Worm (Caenorhabditis elegans) whole organism, young adult: ENCODE results near the gene ZK1248.11.

ENCODE experiments used
- B0035.1 ChIP-seq: sonication (generic microtip); optimal IDR thresholded peaks from 2 replicates; lab custom pipeline; 2016; ENCODE audit warnings: missing genetic modification characterization, mild to moderate bottlenecking, missing compliant biosample characterization, missing genotype, missing genetic modification reagents
- B0336.3 ChIP-seq: fragments of 200-800 bp; sonication (Bioruptor generic); IDR thresholded peaks from 2 replicates; pipeline ENCODE4 v1.3.6; 2022; ENCODE audit warnings: missing genetic modification characterization, missing compliant biosample characterization
- C17E4.6 ChIP-seq: fragments of 200-800 bp; sonication (Bioruptor generic); IDR thresholded peaks from 2 replicates; pipeline ENCODE4 v1.3.6; 2022; ENCODE audit warnings: missing genetic modification reagents, missing genetic modification characterization, missing compliant biosample characterization
- F33H1.4 ChIP-seq: fragments of 200-800 bp; sonication (Bioruptor generic); IDR thresholded peaks from 2 replicates; pipeline ENCODE4 v1.3.6; 2022; ENCODE audit warnings: missing genetic modification reagents, missing genetic modification characterization, missing compliant biosample characterization
- F55B11.4 ChIP-seq: sonication (generic microtip); optimal IDR thresholded peaks from 2 replicates; lab custom pipeline; 2016; ENCODE audit warnings: missing compliant biosample characterization, missing genetic modification characterization, borderline replicate concordance; ENCODE audit not compliant: insufficient read depth
- F57A8.1 ChIP-seq: fragments of 200-800 bp; sonication (Bioruptor generic); optimal IDR thresholded peaks from 2 replicates; lab custom pipeline; 2018; ENCODE audit warnings: mild to moderate bottlenecking, missing genetic modification characterization, moderate library complexity, missing compliant biosample characterization
- K11D2.4 ChIP-seq: fragments of 200-800 bp; sonication (Bioruptor generic); IDR thresholded peaks from 2 replicates; pipeline ENCODE4 v1.3.6; 2022; ENCODE audit warnings: missing genetic modification reagents, missing genetic modification characterization, missing compliant biosample characterization
- T26A5.8 ChIP-seq: sonication (generic microtip); optimal IDR thresholded peaks from 2 replicates; lab custom pipeline; 2016; ENCODE audit warnings: missing genetic modification characterization, missing compliant biosample characterization
- Y95B8A.8 ChIP-seq: fragments of 200-800 bp; sonication (Bioruptor generic); IDR thresholded peaks from 2 replicates; pipeline ENCODE4 v1.3.6; 2022; ENCODE audit warnings: missing genetic modification reagents, missing genetic modification characterization, missing compliant biosample characterization
- ZK185.1 ChIP-seq: sonication (generic microtip); optimal IDR thresholded peaks from 2 replicates; lab custom pipeline; 2016; ENCODE audit warnings: mild to moderate bottlenecking, missing genetic modification characterization, missing compliant biosample characterization; ENCODE audit not compliant: poor library complexity, severe bottlenecking
- atf-7 ChIP-seq: sonication (generic microtip); optimal IDR thresholded peaks from 2 replicates; lab custom pipeline; 2017; ENCODE audit warnings: mild to moderate bottlenecking, missing genetic modification characterization, missing compliant biosample characterization
- attf-6 ChIP-seq: fragments of 200-800 bp; sonication (Bioruptor generic); IDR thresholded peaks from 2 replicates; pipeline ENCODE4 v1.3.6; 2022; ENCODE audit warnings: missing genetic modification reagents, missing genetic modification characterization, missing compliant biosample characterization
- ceh-58 ChIP-seq: fragments of 200-800 bp; sonication (Bioruptor generic); IDR thresholded peaks from 2 replicates; pipeline ENCODE4 v1.3.6; 2022; ENCODE audit warnings: missing genetic modification characterization, missing compliant biosample characterization
- egl-44 ChIP-seq: fragments of 200-800 bp; sonication (Bioruptor generic); IDR thresholded peaks from 2 replicates; pipeline ENCODE4 v1.3.6; 2022; ENCODE audit warnings: missing genetic modification reagents, missing genetic modification characterization, missing compliant biosample characterization
- egrh-3 ChIP-seq: fragments of 200-800 bp; sonication (Bioruptor generic); IDR thresholded peaks from 2 replicates; pipeline ENCODE4 v1.3.6; 2022; ENCODE audit warnings: missing genetic modification reagents, missing genetic modification characterization, missing compliant biosample characterization
- fkh-3 ChIP-seq: sonication (generic microtip); optimal IDR thresholded peaks from 2 replicates; lab custom pipeline; 2016; ENCODE audit warnings: mild to moderate bottlenecking, missing genetic modification characterization, missing compliant biosample characterization
- hsf-1 ChIP-seq: fragments of 200-800 bp; sonication (Bioruptor generic); IDR thresholded peaks from 2 replicates; pipeline ENCODE4 v1.3.6; 2022; ENCODE audit warnings: missing genetic modification reagents, missing genetic modification characterization, missing compliant biosample characterization
- lag-1 ChIP-seq: fragments of 200-800 bp; sonication (Bioruptor generic); IDR thresholded peaks from 2 replicates; pipeline ENCODE4 v1.3.6; 2022; ENCODE audit warnings: missing genetic modification reagents, missing genetic modification characterization, missing compliant biosample characterization
- lin-54 ChIP-seq: fragments of 200-800 bp; sonication (Bioruptor generic); optimal IDR thresholded peaks from 2 replicates; lab custom pipeline; 2018; ENCODE audit warnings: mild to moderate bottlenecking, missing genetic modification characterization, missing compliant biosample characterization
- lsl-1 ChIP-seq: fragments of 200-800 bp; sonication (Bioruptor generic); optimal IDR thresholded peaks from 2 replicates; lab custom pipeline; 2018; ENCODE audit warnings: mild to moderate bottlenecking, missing genetic modification characterization, moderate library complexity, missing compliant biosample characterization
- mcd-1 ChIP-seq: fragments of 200-800 bp; sonication (Bioruptor generic); IDR thresholded peaks from 2 replicates; pipeline ENCODE4 v1.3.6; 2022; ENCODE audit warnings: missing genetic modification reagents, missing genetic modification characterization, missing compliant biosample characterization
- nhr-120 ChIP-seq: fragments of 200-800 bp; sonication (Bioruptor generic); IDR thresholded peaks from 2 replicates; pipeline ENCODE4 v1.3.6; 2022; ENCODE audit warnings: missing genetic modification characterization, missing compliant biosample characterization
- nhr-80 ChIP-seq: sonication (generic microtip); optimal IDR thresholded peaks from 2 replicates; lab custom pipeline; 2016; ENCODE audit warnings: missing genetic modification characterization, missing compliant biosample characterization
- rcor-1 ChIP-seq: fragments of 200-800 bp; sonication (Bioruptor generic); IDR thresholded peaks from 2 replicates; pipeline ENCODE4 v1.3.6; 2022; ENCODE audit warnings: missing genetic modification reagents, missing genetic modification characterization, missing compliant biosample characterization
- repo-1 ChIP-seq: sonication (generic microtip); optimal IDR thresholded peaks from 2 replicates; lab custom pipeline; 2017; ENCODE audit warnings: mild to moderate bottlenecking, missing genetic modification characterization, missing compliant biosample characterization
- sdz-38 ChIP-seq: sonication (generic microtip); optimal IDR thresholded peaks from 2 replicates; lab custom pipeline; 2016; ENCODE audit warnings: missing genotype, missing genetic modification characterization, missing compliant biosample characterization
- snpc-1.1 ChIP-seq: sonication (generic microtip); optimal IDR thresholded peaks from 2 replicates; lab custom pipeline; 2017; ENCODE audit warnings: missing genetic modification characterization, mild to moderate bottlenecking, missing compliant biosample characterization, antibody characterized with exemption, moderate library complexity, missing genotype, missing genetic modification reagents; ENCODE audit not compliant: insufficient read depth
- snpc-1.3 ChIP-seq: sonication (generic microtip); optimal IDR thresholded peaks from 2 replicates; lab custom pipeline; 2017; ENCODE audit warnings: missing genetic modification characterization, mild to moderate bottlenecking, missing compliant biosample characterization, antibody characterized with exemption, moderate library complexity, missing genotype, missing genetic modification reagents; ENCODE audit not compliant: insufficient read depth
- snpc-3.4 ChIP-seq: sonication (generic microtip); optimal IDR thresholded peaks from 2 replicates; lab custom pipeline; 2017; ENCODE audit warnings: missing genetic modification characterization, mild to moderate bottlenecking, missing compliant biosample characterization, antibody characterized with exemption, moderate library complexity, missing genotype, missing genetic modification reagents
- snpc-4 ChIP-seq, 5 experiments: fragments of 150-350 bp in 1 of 5; sonication (generic microtip) in 4 of 5; optimal IDR thresholded peaks; 2 replicates each; lab custom pipeline; 2014 to 2018; ENCODE audit warnings: missing genetic modification characterization in 5 of 5, missing biosample characterization in 3 of 5, antibody characterized with exemption in 2 of 5, mild to moderate bottlenecking in 2 of 5, missing compliant biosample characterization in 2 of 5, missing genotype in 2 of 5, moderate library complexity in 2 of 5, missing genetic modification reagents in 1 of 5
- somi-1 ChIP-seq: fragments of 200-800 bp; sonication (Bioruptor generic); optimal IDR thresholded peaks from 2 replicates; lab custom pipeline; 2018; ENCODE audit warnings: mild to moderate bottlenecking, missing genetic modification characterization, missing compliant biosample characterization
- tbp1 ChIP-seq: fragments of 200-800 bp; sonication (Bioruptor generic); optimal IDR thresholded peaks from 2 replicates; lab custom pipeline; 2018; ENCODE audit warnings: mild to moderate bottlenecking, missing genetic modification characterization, missing compliant biosample characterization
- ztf-18 ChIP-seq: sonication (generic microtip); optimal IDR thresholded peaks from 2 replicates; lab custom pipeline; 2016; ENCODE audit warnings: missing genotype, mild to moderate bottlenecking, missing genetic modification characterization, missing compliant biosample characterization
- ztf-26 ChIP-seq: sonication (generic microtip); optimal IDR thresholded peaks from 2 replicates; lab custom pipeline; 2017; ENCODE audit warnings: missing genetic modification characterization, missing compliant biosample characterization
- ztf-6 ChIP-seq: fragments of 200-800 bp; sonication (Bioruptor generic); IDR thresholded peaks from 2 replicates; pipeline ENCODE4 v1.3.6; 2022; ENCODE audit warnings: missing genetic modification reagents, missing genetic modification characterization, missing compliant biosample characterization

Gene ZK1248.11

DNA sequence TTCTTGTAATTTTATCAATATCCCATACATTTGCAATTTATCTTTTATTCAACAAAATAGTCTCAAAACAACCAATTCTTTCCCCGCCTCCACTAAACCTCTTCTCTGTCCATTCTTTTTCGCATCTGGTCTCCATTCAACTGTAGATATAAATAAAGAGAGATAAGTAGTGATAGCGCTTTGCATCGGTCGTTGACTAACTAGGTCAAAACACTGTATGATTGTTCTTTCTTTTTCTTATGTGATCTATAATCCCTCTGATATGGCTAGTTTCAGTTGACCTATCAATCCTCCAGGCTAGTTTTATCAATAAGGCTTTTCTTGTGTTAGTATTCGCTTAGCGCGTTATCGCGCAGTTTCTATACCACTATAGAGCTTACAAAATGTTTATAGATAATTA lies 24.9 kb upstream of the ZK1248.11 start:
- TF ChIP-seq mcd-1 (GFP tag; lab: Robert Waterston, UW) (no peak), Y95B8A.8 (GFP tag; lab: Robert Waterston, UW) (no peak), F33H1.4 (GFP tag; lab: Robert Waterston, UW) (no peak), F55B11.4 (tag; lab: Kevin White, UChicago) (no peak), ztf-18 (tag; lab: Kevin White, UChicago) (no peak), lsl-1 (GFP tag; lab: Kevin White, UChicago) (no peak), fkh-3 (no peak), atf-7 (tag; lab: Kevin White, UChicago) (no peak), B0336.3 (GFP tag; lab: Robert Waterston, UW) (no peak), snpc-1.3 (tag; lab: Kevin White, UChicago) (no peak), somi-1 (GFP tag; lab: Kevin White, UChicago) (no peak), hsf-1 (GFP tag; lab: Robert Waterston, UW) (no peak), nhr-120 (GFP tag; lab: Robert Waterston, UW) (no peak)
- TF ChIP-seq, all 124 proteins: peak for 0

DNA sequence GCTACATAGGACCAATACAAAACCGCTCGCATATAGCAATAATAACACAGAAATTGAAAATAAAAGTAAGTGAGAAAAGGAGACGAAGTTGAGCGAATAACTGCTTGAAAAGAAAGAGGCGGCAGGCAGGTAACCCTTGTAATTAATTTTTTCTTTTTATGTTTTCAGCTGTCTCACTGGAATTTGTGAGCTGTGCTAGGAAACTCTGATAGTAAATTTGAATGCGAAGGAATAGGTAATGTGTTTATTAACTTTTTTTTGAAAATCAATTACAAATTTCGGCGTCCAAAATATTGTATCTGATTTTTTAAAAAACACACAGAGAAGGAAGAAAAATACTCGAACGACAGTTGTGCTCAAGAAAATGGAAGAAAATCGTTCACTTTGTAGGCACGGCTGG lies 23.6 kb upstream of the ZK1248.11 start, which contains the start of gene H41C03.2:
H41C03.2 (minus strand) TSS at position 101 of the 400 bp plus-strand sequence.
- no peak for TF ChIP-seq rcor-1 (GFP tag; lab: Robert Waterston, UW)
- TF ChIP-seq repo-1 = no peak
- no peak for TF ChIP-seq C17E4.6 (GFP tag; lab: Robert Waterston, UW)
- TF ChIP-seq snpc-1.1 (tag; lab: Kevin White, UChicago) = no peak
- TF ChIP-seq attf-6 = no peak
- no peak for TF ChIP-seq egl-44
- no peak for TF ChIP-seq T26A5.8 (tag; lab: Kevin White, UChicago)
- no peak for TF ChIP-seq egrh-3 (GFP tag; lab: Robert Waterston, UW)
- no peak for TF ChIP-seq ztf-6
- TF ChIP-seq B0035.1 = no peak
- no peak for TF ChIP-seq K11D2.4
- TF ChIP-seq ZK185.1 (tag; lab: Kevin White, UChicago) = no peak
- TF ChIP-seq ceh-58 (GFP tag; lab: Robert Waterston, UW) = no peak
- no peak for TF ChIP-seq Y95B8A.8 (GFP tag; lab: Robert Waterston, UW)
- TF ChIP-seq F57A8.1 (GFP tag; lab: Kevin White, UChicago) = no peak
- no peak for TF ChIP-seq snpc-3.4
- TF ChIP-seq ztf-26 (tag; lab: Kevin White, UChicago) = no peak

DNA sequence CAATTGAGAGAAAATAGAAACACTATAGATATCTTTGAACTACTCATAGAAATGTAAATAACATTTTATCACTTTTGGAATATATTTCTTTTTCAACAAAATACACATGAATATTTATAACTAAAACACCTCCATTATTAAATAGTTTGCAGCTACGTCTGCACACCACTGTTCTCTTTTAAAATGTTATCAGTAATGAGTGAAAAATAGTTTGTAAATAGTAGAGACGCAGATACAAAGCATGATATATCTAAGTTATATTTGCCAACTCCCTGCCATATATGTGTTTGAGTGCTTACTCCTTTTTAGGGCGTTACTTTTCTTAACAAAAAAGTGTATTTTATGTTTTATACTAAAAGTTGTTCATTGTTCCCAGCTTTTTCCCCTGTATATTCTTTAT lies 17.8 kb upstream of the ZK1248.11 start:
- no peak for TF ChIP-seq tbp1 (GFP tag; lab: Kevin White, UChicago)
- no peak for TF ChIP-seq K11D2.4
- TF ChIP-seq atf-7 (tag; lab: Kevin White, UChicago) = no peak
- no peak for TF ChIP-seq lag-1 (GFP tag; lab: Robert Waterston, UW)
- no peak for TF ChIP-seq nhr-80 (tag; lab: Kevin White, UChicago)

DNA sequence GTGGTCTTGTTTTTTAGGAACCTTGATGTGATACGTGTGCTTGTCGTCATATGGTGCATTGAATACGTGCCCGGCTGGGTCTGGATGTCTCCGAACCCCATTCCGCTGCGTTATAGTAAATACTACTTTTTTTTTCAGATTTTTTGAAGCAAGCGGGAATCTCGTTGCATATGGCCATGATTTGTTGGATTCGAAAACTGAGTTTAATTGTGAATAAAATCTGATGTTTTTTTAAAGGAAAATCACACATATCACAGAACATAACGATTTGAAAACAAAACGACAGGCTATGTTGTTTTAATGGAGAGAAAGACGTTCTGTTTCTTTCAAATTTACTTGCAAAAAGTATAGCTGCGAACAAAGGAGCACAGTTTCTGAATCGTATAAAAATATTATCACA lies 17.1 kb upstream of the ZK1248.11 start, which contains the start of the genes ZK1248.17 and H41C03.3:
ZK1248.17 (minus strand) TSS at position 101 of the 400 bp plus-strand sequence.
H41C03.3 (plus strand) TSS at position 337 of the 400 bp plus-strand sequence.
- TF ChIP-seq sdz-38 (no peak), lin-54 (GFP tag; lab: Kevin White, UChicago) (no peak), lag-1 (GFP tag; lab: Robert Waterston, UW) (no peak), fkh-3 (no peak), snpc-4 (GFP tag; optimal IDR thresholded peaks at IDR 0.05; lab: Kevin White, UChicago) (no peak), snpc-4 (tag; optimal IDR thresholded peaks at IDR 0.05; lab: Kevin White, UChicago) (no peak)
